Fruit fly (Drosophila melanogaster) whole organism, embryonic: ENCODE measurements around the gene CG32280.

Experiments used
- B-H1 ChIP-seq: fragments of 200-800 bp; sonication (Bioruptor generic); IDR thresholded peaks from 3 replicates; pipeline ENCODE4 v1.3.6; 2022; ENCODE audit warnings: missing biosample characterization, missing genetic modification characterization
- BtbVII ChIP-seq: fragments of 200-800 bp; sonication (Bioruptor generic); optimal IDR thresholded peaks from 3 replicates; lab custom pipeline; 2017; ENCODE audit warnings: missing biosample characterization, mild to moderate bottlenecking, missing genetic modification characterization
- C15 ChIP-seq: fragments of 200-800 bp; sonication (Bioruptor generic); IDR thresholded peaks from 3 replicates; pipeline ENCODE4 v1.3.6; 2022; ENCODE audit warnings: missing biosample characterization, missing genetic modification characterization
- CG10959 ChIP-seq: fragments of 200-800 bp; sonication (Bioruptor generic); IDR thresholded peaks from 2 replicates; pipeline ENCODE4 v1.3.6; 2022; ENCODE audit warnings: missing biosample characterization, missing genetic modification characterization
- CG11723 ChIP-seq: fragments of 200-800 bp; sonication (Bioruptor generic); optimal IDR thresholded peaks from 2 replicates; lab custom pipeline; 2017; ENCODE audit warnings: missing biosample characterization, mild to moderate bottlenecking, missing genetic modification characterization
- CG16863 ChIP-seq: fragments of 200-800 bp; sonication (Bioruptor generic); optimal IDR thresholded peaks from 3 replicates; lab custom pipeline; 2016; ENCODE audit warnings: missing biosample characterization, missing genetic modification characterization
- CG17802 ChIP-seq: fragments of 200-800 bp; sonication (Bioruptor generic); optimal IDR thresholded peaks from 2 replicates; lab custom pipeline; 2018; ENCODE audit warnings: missing biosample characterization, mild to moderate bottlenecking, missing genetic modification characterization, moderate library complexity
- CG17829 ChIP-seq: fragments of 200-800 bp; optimal IDR thresholded peaks from 2 replicates; lab custom pipeline; 2019; ENCODE audit warnings: missing biosample characterization, mild to moderate bottlenecking, missing genetic modification characterization, moderate library complexity
- CG18476 ChIP-seq: fragments of 200-800 bp; sonication (Bioruptor generic); optimal IDR thresholded peaks from 2 replicates; lab custom pipeline; 2016; ENCODE audit warnings: missing biosample characterization, mild to moderate bottlenecking, missing genetic modification characterization
- CG18619 ChIP-seq: fragments of 200-800 bp; sonication (Bioruptor generic); optimal IDR thresholded peaks from 3 replicates; lab custom pipeline; 2017; ENCODE audit warnings: missing biosample characterization, mild to moderate bottlenecking, missing genetic modification characterization
- CG2129 ChIP-seq: fragments of 200-800 bp; sonication (Bioruptor generic); IDR thresholded peaks from 2 replicates; pipeline ENCODE4 v1.3.6; 2022; ENCODE audit warnings: missing biosample characterization, missing genetic modification characterization; ENCODE audit not compliant: partially characterized antibody
- CG31388 ChIP-seq: fragments of 200-800 bp; sonication (Bioruptor generic); optimal IDR thresholded peaks from 2 replicates; lab custom pipeline; 2016; ENCODE audit warnings: missing biosample characterization, missing genetic modification characterization
- CG31441 ChIP-seq: fragments of 200-800 bp; sonication (Bioruptor generic); IDR thresholded peaks from 2 replicates; pipeline ENCODE4 v1.3.6; 2022; ENCODE audit warnings: missing biosample characterization, missing genetic modification characterization
- CG3281 ChIP-seq: fragments of 200-800 bp; sonication (Bioruptor generic); optimal IDR thresholded peaks from 3 replicates; lab custom pipeline; 2017; ENCODE audit warnings: missing biosample characterization, mild to moderate bottlenecking, missing genetic modification characterization
- CG4404 ChIP-seq: fragments of 200-800 bp; sonication (Bioruptor generic); IDR thresholded peaks from 2 replicates; pipeline ENCODE4 v1.3.6; 2022; ENCODE audit warnings: missing biosample characterization, missing genetic modification characterization
- CG6683 ChIP-seq: fragments of 200-800 bp; sonication (Bioruptor generic); optimal IDR thresholded peaks from 2 replicates; lab custom pipeline; 2017; ENCODE audit warnings: missing biosample characterization, mild to moderate bottlenecking, missing genetic modification characterization, missing genetic modification reagents
- CG7745 ChIP-seq: fragments of 200-800 bp; sonication (Bioruptor generic); optimal IDR thresholded peaks from 2 replicates; lab custom pipeline; 2018; ENCODE audit warnings: missing biosample characterization, mild to moderate bottlenecking, missing genetic modification characterization, moderate library complexity
- Dip2 ChIP-seq: fragments of 200-800 bp; sonication (Bioruptor generic); IDR thresholded peaks from 2 replicates; pipeline ENCODE4 v1.3.6; 2022; ENCODE audit warnings: missing biosample characterization, missing genetic modification characterization
- Gsc ChIP-seq: fragments of 200-800 bp; sonication (Bioruptor generic); IDR thresholded peaks from 2 replicates; pipeline ENCODE4 v1.3.6; 2022; ENCODE audit warnings: missing biosample characterization, missing genetic modification characterization
- HLH4C ChIP-seq: fragments of 200-800 bp; sonication (Bioruptor generic); IDR thresholded peaks from 3 replicates; pipeline ENCODE4 v1.3.6; 2022; ENCODE audit warnings: missing biosample characterization, missing genetic modification characterization; ENCODE audit not compliant: partially characterized antibody
- MTF-1 ChIP-seq: fragments of 200-800 bp; sonication (Bioruptor generic); optimal IDR thresholded peaks from 2 replicates; lab custom pipeline; 2018; ENCODE audit warnings: missing biosample characterization, mild to moderate bottlenecking, missing genetic modification characterization, borderline replicate concordance
- Med ChIP-seq: fragments of 200-800 bp; sonication (Bioruptor generic); peaks from one replicate; lab custom pipeline; 2016; ENCODE audit warnings: missing biosample characterization, missing genetic modification characterization, mild to moderate bottlenecking, inconsistent platforms, moderate library complexity
- Meics ChIP-seq: fragments of 200-800 bp; sonication (Bioruptor generic); optimal IDR thresholded peaks from 2 replicates; lab custom pipeline; 2017; ENCODE audit warnings: missing biosample characterization, mild to moderate bottlenecking, missing genetic modification characterization
- Mes4 ChIP-seq: fragments of 200-800 bp; sonication (Bioruptor generic); optimal IDR thresholded peaks from 2 replicates; lab custom pipeline; 2016; ENCODE audit warnings: missing biosample characterization, missing genetic modification characterization
- Ssrp ChIP-seq: fragments of 200-800 bp; sonication (Bioruptor generic); optimal IDR thresholded peaks from 2 replicates; lab custom pipeline; 2018; ENCODE audit warnings: missing biosample characterization, mild to moderate bottlenecking, missing genetic modification characterization, moderate library complexity
- aop ChIP-seq: fragments of 200-800 bp; sonication (Bioruptor generic); IDR thresholded peaks from 2 replicates; pipeline ENCODE4 v1.3.6; 2022; ENCODE audit warnings: missing biosample characterization, missing genetic modification characterization
- ara ChIP-seq: fragments of 200-800 bp; sonication (Bioruptor generic); IDR thresholded peaks from 2 replicates; pipeline ENCODE4 v1.3.6; 2022; ENCODE audit warnings: missing biosample characterization, missing genetic modification characterization
- bigmax ChIP-seq: fragments of 200-800 bp; sonication (Bioruptor generic); optimal IDR thresholded peaks from 2 replicates; lab custom pipeline; 2018; ENCODE audit warnings: missing biosample characterization, mild to moderate bottlenecking, missing genetic modification characterization
- br ChIP-seq: fragments of >200 bp; optimal IDR thresholded peaks from 2 replicates; lab custom pipeline; 2017
- caup ChIP-seq: fragments of 200-800 bp; sonication (Bioruptor generic); optimal IDR thresholded peaks from 3 replicates; lab custom pipeline; 2017; ENCODE audit warnings: missing biosample characterization, mild to moderate bottlenecking, missing genetic modification characterization, moderate library complexity; ENCODE audit not compliant: severe bottlenecking
- dysf ChIP-seq: fragments of 200-800 bp; sonication (Bioruptor generic); IDR thresholded peaks from 3 replicates; pipeline ENCODE4 v1.3.6; 2022; ENCODE audit warnings: missing biosample characterization, missing genetic modification characterization
- esg ChIP-seq: fragments of 200-800 bp; sonication (Bioruptor generic); conservative IDR thresholded peaks from 2 replicates; pipeline ENCODE4 v1.3.6; 2022; ENCODE audit warnings: missing biosample characterization, missing genetic modification characterization
- gfzf ChIP-seq: fragments of 200-800 bp; sonication (Bioruptor generic); optimal IDR thresholded peaks from 2 replicates; lab custom pipeline; 2016; ENCODE audit warnings: missing biosample characterization, mild to moderate bottlenecking, missing genetic modification characterization, moderate library complexity
- grn ChIP-seq: fragments of 200-800 bp; sonication (Bioruptor generic); optimal IDR thresholded peaks from 3 replicates; lab custom pipeline; 2017; ENCODE audit warnings: missing biosample characterization, missing genetic modification characterization
- hbn ChIP-seq: fragments of 200-800 bp; sonication (Bioruptor generic); IDR thresholded peaks from 2 replicates; pipeline ENCODE4 v1.3.6; 2022; ENCODE audit warnings: missing biosample characterization, missing genetic modification characterization; ENCODE audit not compliant: partially characterized antibody
- jing ChIP-seq: fragments of 200-800 bp; sonication (Bioruptor generic); optimal IDR thresholded peaks from 2 replicates; lab custom pipeline; 2018; ENCODE audit warnings: missing biosample characterization, mild to moderate bottlenecking, missing genetic modification characterization
- kni ChIP-seq: fragments of 200-800 bp; sonication (Bioruptor generic); optimal IDR thresholded peaks from 3 replicates; lab custom pipeline; 2017; ENCODE audit warnings: mild to moderate bottlenecking, missing biosample characterization, missing genetic modification reagents, missing genetic modification characterization
- lola ChIP-seq, 3 experiments: fragments of >200 bp in 2 of 3; fragments of 200-800 bp in 1 of 3; sonication (Bioruptor generic) in 1 of 3; optimal IDR thresholded peaks; 2 replicates each; lab custom pipeline; 2017 to 2019; ENCODE audit warnings: missing biosample characterization in 3 of 3, missing genetic modification characterization in 3 of 3, mild to moderate bottlenecking in 1 of 3, moderate library complexity in 1 of 3
- lov ChIP-seq, 2 experiments: fragments of 200-800 bp in 1 of 2; fragments of >200 bp in 1 of 2; sonication (Bioruptor generic) in 1 of 2; IDR thresholded peaks in 1 of 2; optimal IDR thresholded peaks in 1 of 2; 2 replicates in 1 of 2; 3 replicates in 1 of 2; pipeline versions ENCODE4 v1.3.6 to Lab custom; 2017 to 2022; ENCODE audit warnings: missing biosample characterization in 1 of 2, missing genetic modification characterization in 1 of 2
- onecut ChIP-seq: fragments of 200-800 bp; sonication (Bioruptor generic); IDR thresholded peaks from 2 replicates; pipeline ENCODE4 v1.3.6; 2022; ENCODE audit warnings: missing biosample characterization, missing genetic modification characterization
- salm ChIP-seq: fragments of 200-800 bp; sonication (Bioruptor generic); optimal IDR thresholded peaks from 2 replicates; lab custom pipeline; 2018; ENCODE audit warnings: missing biosample characterization, mild to moderate bottlenecking, missing genetic modification characterization
- sisA ChIP-seq: fragments of 200-800 bp; sonication (Bioruptor generic); IDR thresholded peaks from 2 replicates; pipeline ENCODE4 v1.3.6; 2022; ENCODE audit warnings: missing biosample characterization, missing genetic modification characterization
- so ChIP-seq: fragments of 200-800 bp; sonication (Bioruptor generic); IDR thresholded peaks from 3 replicates; pipeline ENCODE4 v1.3.6; 2022; ENCODE audit warnings: missing biosample characterization, missing genetic modification characterization
- sug ChIP-seq: fragments of 200-800 bp; optimal IDR thresholded peaks from 2 replicates; lab custom pipeline; 2019; ENCODE audit warnings: missing biosample characterization, mild to moderate bottlenecking, missing genetic modification characterization, moderate library complexity
- vvl ChIP-seq: fragments of 200-800 bp; sonication (Bioruptor generic); IDR thresholded peaks from 2 replicates; pipeline ENCODE4 v1.3.6; 2022; ENCODE audit warnings: missing biosample characterization, missing genetic modification characterization
- wor ChIP-seq: fragments of 200-800 bp; sonication (Bioruptor generic); IDR thresholded peaks from 2 replicates; pipeline ENCODE4 v1.3.6; 2022; ENCODE audit warnings: missing biosample characterization, missing genetic modification characterization
- zfh1 ChIP-seq: fragments of 200-800 bp; sonication (Bioruptor generic); IDR thresholded peaks from 3 replicates; pipeline ENCODE4 v1.3.6; 2022; ENCODE audit warnings: missing biosample characterization, missing genetic modification characterization

CG32280 gene

dm6 chr3L:3148125-3149059 is 16.6 kb upstream of the CG32280 start, which contains the start of the genes Usp5 and BtbVII (continued):
- no peak for TF ChIP-seq MTF-1 (GFP tag; lab: Kevin White, UChicago)
- no peak; the same call in 1 of the 2 replicates for TF ChIP-seq CG10959 (GFP tag; lab: Robert Waterston, UW)
- peak; percentile 59 for TF ChIP-seq sisA (GFP tag; lab: Robert Waterston, UW)
- TF ChIP-seq CG3281 (GFP tag; lab: Kevin White, UChicago) = peak; percentile 44
- no peak for TF ChIP-seq lov (optimal IDR thresholded peaks at IDR 0.05; lab: Kevin White, UChicago)
- no peak for TF ChIP-seq lov (GFP tag; IDR thresholded peaks at IDR 0.05; lab: Robert Waterston, UW)
- TF ChIP-seq grn (GFP tag; lab: Kevin White, UChicago) = no peak
- 0 out of 3 replicates have a peak, but pooled peaks have one; percentile 7 for TF ChIP-seq so
- TF ChIP-seq CG17802 (tag; lab: Kevin White, UChicago) = no peak
- TF ChIP-seq sug (tag; lab: Kevin White, UChicago) = peak; percentile 64
- no peak for TF ChIP-seq br (lab: Kevin White, UChicago)
- peak; percentile 62 for TF ChIP-seq zfh1 (GFP tag; lab: Robert Waterston, UW)
- TF ChIP-seq CG18476 (GFP tag; lab: Kevin White, UChicago) = peak; percentile 9
- TF ChIP-seq C15 = no peak
- TF ChIP-seq lola (GFP tag; optimal IDR thresholded peaks at IDR 0.05; lab: Kevin White, UChicago) = peak in 1 of 3 experiments; percentile 55
- TF ChIP-seq bigmax = no peak
- TF ChIP-seq esg (GFP tag; lab: Robert Waterston, UW) = no peak
- TF ChIP-seq kni (GFP tag; lab: Kevin White, UChicago) = peak; percentile 12
- TF ChIP-seq CG2129 (GFP tag; lab: Robert Waterston, UW) = peak; percentile 96
- peak; percentile 49; the same call in 1 of the 2 replicates for TF ChIP-seq CG31441 (GFP tag; lab: Robert Waterston, UW)
- peak; percentile 68 for TF ChIP-seq CG16863 (GFP tag; lab: Kevin White, UChicago)
- peak; percentile 34 for TF ChIP-seq caup
- no peak for TF ChIP-seq Gsc
- TF ChIP-seq BtbVII = peak; percentile 13
- TF ChIP-seq Dip2 (GFP tag; lab: Robert Waterston, UW) = no peak
- no peak for TF ChIP-seq aop (GFP tag; lab: Robert Waterston, UW)
- peak; percentile 40; the same call in 1 of the 3 replicates for TF ChIP-seq B-H1 (GFP tag; lab: Robert Waterston, UW)
- TF ChIP-seq CG7745 (tag; lab: Kevin White, UChicago) = no peak
- TF ChIP-seq Ssrp (tag; lab: Kevin White, UChicago) = peak; percentile 28
- TF ChIP-seq Meics (GFP tag; lab: Kevin White, UChicago) = peak; percentile 23
- TF ChIP-seq ara (GFP tag; lab: Robert Waterston, UW) = peak; percentile 12; the same call in 1 of the 2 replicates
- TF ChIP-seq CG6683 = peak; percentile 41
- TF ChIP-seq HLH4C (GFP tag; lab: Robert Waterston, UW) = peak; percentile 93
- peak; percentile 62; the same call in 2 of the 3 replicates for TF ChIP-seq dysf (GFP tag; lab: Robert Waterston, UW)
- TF ChIP-seq gfzf (GFP tag; lab: Kevin White, UChicago) = peak; percentile 78
- TF ChIP-seq wor (GFP tag; lab: Robert Waterston, UW) = no peak
- peak; percentile 50; the same call in 1 of the 2 replicates for TF ChIP-seq CG4404 (GFP tag; lab: Robert Waterston, UW)
- peak; percentile 9 for TF ChIP-seq Mes4 (GFP tag; lab: Kevin White, UChicago)
- peak; percentile 97 for TF ChIP-seq hbn
- TF ChIP-seq CG17829 (tag; lab: Kevin White, UChicago) = peak; percentile 62
- no peak for TF ChIP-seq CG31388 (GFP tag; lab: Kevin White, UChicago)
- peak; percentile 71; the same call in 1 of the 2 replicates for TF ChIP-seq vvl (GFP tag; lab: Robert Waterston, UW)
- TF ChIP-seq jing (GFP tag; lab: Kevin White, UChicago) = no peak
- TF ChIP-seq Med (GFP tag; lab: Kevin White, UChicago) = peak; percentile 96
- no peak for TF ChIP-seq CG11723
- 0 out of 2 replicates have a peak, but pooled peaks have one; percentile 19 for TF ChIP-seq onecut
- no peak for TF ChIP-seq salm (tag; lab: Kevin White, UChicago)
- peak; percentile 4 for TF ChIP-seq CG18619 (GFP tag; lab: Kevin White, UChicago)
